Fruit fly (Drosophila melanogaster) Kc167 (cell line): ENCODE data around the gene NimB2.

Source experiments
- Myc ChIP-seq: fragments of >200 bp; optimal IDR thresholded peaks from 2 replicates; lab custom pipeline; 2017; ENCODE audit warnings: missing external identifiers
- Sin3A ChIP-seq: fragments of >200 bp; optimal IDR thresholded peaks from 2 replicates; lab custom pipeline; 2018; ENCODE audit warnings: missing external identifiers
- h ChIP-seq: fragments of >200 bp; optimal IDR thresholded peaks from 3 replicates; lab custom pipeline; 2018; ENCODE audit warnings: missing external identifiers
- insv ChIP-seq: fragments of >200 bp; optimal IDR thresholded peaks from 3 replicates; lab custom pipeline; 2018; ENCODE audit warnings: missing external identifiers
- psq ChIP-seq: fragments of >200 bp; optimal IDR thresholded peaks from 2 replicates; lab custom pipeline; 2017; ENCODE audit warnings: missing external identifiers
- ttk ChIP-seq: sonication (Bioruptor generic); optimal IDR thresholded peaks from 2 replicates; lab custom pipeline; 2017; ENCODE audit warnings: missing external identifiers

NimB2 gene

DNA sequence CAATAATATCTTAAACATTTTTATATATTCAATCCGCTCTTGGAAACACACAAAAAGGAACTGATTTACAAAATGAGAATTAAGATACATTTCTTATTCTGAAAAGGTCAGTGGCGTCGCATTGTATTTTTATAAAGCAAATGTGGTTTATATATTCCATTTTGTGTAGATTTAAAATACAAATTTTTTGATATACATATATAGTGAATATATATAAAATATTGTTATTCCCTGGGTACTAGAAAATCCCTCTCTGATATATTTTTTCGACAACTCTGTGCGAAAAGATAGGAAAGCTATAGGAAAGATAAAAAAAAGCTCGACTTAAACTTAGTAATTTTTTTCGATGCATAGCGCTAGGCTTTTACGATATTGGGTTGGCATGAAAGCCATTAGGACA, 35.5 kb downstream of the NimB2 start, which contains the start of gene CG42711:
CG42711 (minus strand) TSS at position 45 of the 400 bp plus-strand sequence.
- no peak for TF ChIP-seq Myc
- no peak for TF ChIP-seq psq (lab: Kevin White, UChicago)
- TF ChIP-seq insv (lab: Kevin White, UChicago), result no peak
- no peak for TF ChIP-seq ttk (lab: Kevin White, UChicago)
- TF ChIP-seq Sin3A (lab: Kevin White, UChicago), result no peak
- no peak for TF ChIP-seq h

DNA sequence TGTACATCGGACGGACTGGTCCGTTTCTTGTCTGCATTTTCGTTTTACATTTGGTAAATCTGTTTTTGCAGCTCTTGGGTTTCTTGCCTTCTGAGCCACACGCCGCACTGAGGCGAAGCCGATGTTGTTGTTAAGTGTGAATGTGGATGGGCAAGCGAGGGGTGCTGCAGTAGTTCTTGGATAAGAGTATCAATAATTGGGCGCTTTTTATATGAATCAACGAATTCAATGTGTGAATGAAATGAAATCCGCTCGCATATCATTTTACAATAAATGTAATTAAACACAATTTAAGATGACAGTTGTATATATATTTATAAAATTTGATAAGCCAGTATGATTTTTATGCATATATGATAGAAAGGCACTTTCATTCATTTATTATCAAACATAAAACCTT, 38.4 kb downstream of the NimB2 start:
- TF ChIP-seq Sin3A (lab: Kevin White, UChicago) (no peak), psq (lab: Kevin White, UChicago) (no peak), h (no peak), insv (lab: Kevin White, UChicago) (no peak), ttk (lab: Kevin White, UChicago) (no peak), Myc (no peak)

DNA sequence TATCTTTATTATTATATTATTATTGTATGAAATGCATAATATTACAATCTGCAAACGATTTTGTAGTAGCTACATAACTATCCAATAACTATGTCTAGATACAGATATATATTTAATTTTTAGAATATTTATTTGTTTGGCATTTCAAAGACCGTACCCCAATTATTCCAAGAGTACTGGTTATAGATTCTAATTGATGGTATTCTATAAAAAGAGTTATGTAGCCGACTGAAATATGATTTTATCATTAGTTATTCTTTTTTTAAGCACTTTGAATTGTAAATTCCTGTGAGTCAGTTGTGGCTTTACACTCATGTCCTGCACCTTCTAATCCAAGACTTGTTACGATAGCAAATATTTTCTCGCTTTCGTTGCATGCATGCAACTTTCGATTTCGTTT, 41.1 kb downstream of the NimB2 start:
- TF ChIP-seq ttk (lab: Kevin White, UChicago) (no peak), psq (lab: Kevin White, UChicago) (no peak), h (no peak), Myc (no peak), Sin3A (lab: Kevin White, UChicago) (no peak)

DNA sequence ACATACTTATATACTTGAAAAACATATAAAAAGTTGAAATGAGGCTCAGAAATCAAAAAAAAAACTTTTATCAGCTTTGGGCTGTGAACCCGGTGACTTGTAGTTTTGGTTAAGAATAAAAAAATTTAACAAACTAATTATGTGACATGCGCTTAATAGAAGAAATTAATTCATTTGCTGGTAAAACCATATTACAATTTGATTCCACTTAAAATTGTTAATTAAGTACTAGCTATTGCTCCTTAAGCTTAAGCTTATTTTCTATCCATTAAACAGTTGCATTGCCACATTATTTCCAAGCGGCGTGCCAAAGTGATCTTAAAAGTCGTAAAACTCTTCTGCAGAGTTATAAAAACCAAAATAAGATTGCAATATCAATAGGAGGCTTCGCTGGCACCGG, 42.8 kb downstream of the NimB2 start:
- TF ChIP-seq Sin3A (lab: Kevin White, UChicago) (no peak), ttk (lab: Kevin White, UChicago) (no peak), h (no peak), psq (lab: Kevin White, UChicago) (no peak), insv (lab: Kevin White, UChicago) (no peak), Myc (no peak)

DNA sequence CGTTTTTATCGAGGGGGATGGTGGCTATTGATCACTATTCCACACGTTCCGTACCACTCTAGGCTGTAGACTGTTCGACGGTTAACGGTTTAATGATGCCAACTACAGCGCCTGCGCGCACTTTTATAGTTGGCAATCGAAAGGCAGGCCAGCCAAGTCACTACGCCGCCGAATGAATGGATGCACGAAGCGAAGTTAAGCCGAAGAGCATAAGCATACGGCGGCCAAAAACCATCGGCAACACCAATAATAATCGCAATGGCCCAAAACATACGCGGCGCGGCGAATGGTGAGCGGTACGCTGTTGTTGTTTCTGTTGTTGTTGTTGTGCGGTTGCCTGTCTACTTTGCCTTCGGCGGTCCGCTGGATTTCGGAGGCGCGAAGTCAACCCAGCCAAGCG, 43.4 kb downstream of the NimB2 start, which contains the start of gene Vajk1:
Vajk1 (minus strand) TSS at position 101 of the 400 bp plus-strand sequence.
- no peak for TF ChIP-seq Sin3A (lab: Kevin White, UChicago)
- TF ChIP-seq insv (lab: Kevin White, UChicago), result no peak
- no peak for TF ChIP-seq Myc
- TF ChIP-seq ttk (lab: Kevin White, UChicago), result no peak
- no peak for TF ChIP-seq psq (lab: Kevin White, UChicago)
- no peak for TF ChIP-seq h
